Fruit fly (Drosophila melanogaster) whole organism, adult: ENCODE measurements around the gene Dmtn.

Source experiments
- CG11617 ChIP-seq: fragments of 200-800 bp; sonication (Bioruptor generic); optimal IDR thresholded peaks from 2 replicates; lab custom pipeline; 2017; ENCODE audit warnings: mild to moderate bottlenecking, missing biosample characterization, missing genetic modification reagents, missing genetic modification characterization
- CG7045 ChIP-seq: fragments of 200-800 bp; sonication (Bioruptor generic); optimal IDR thresholded peaks from 2 replicates; lab custom pipeline; 2017; ENCODE audit warnings: missing biosample characterization, mild to moderate bottlenecking, missing genetic modification characterization
- Hr96 ChIP-seq: fragments of 200-800 bp; sonication (Bioruptor generic); optimal IDR thresholded peaks from 2 replicates; lab custom pipeline; 2016; ENCODE audit warnings: missing biosample characterization, missing genetic modification characterization
- kay ChIP-seq: fragments of 200-800 bp; sonication (Bioruptor generic); peaks from one replicate; lab custom pipeline; 2016; ENCODE audit warnings: missing biosample characterization, missing genetic modification characterization, borderline replicate concordance

DNA sequence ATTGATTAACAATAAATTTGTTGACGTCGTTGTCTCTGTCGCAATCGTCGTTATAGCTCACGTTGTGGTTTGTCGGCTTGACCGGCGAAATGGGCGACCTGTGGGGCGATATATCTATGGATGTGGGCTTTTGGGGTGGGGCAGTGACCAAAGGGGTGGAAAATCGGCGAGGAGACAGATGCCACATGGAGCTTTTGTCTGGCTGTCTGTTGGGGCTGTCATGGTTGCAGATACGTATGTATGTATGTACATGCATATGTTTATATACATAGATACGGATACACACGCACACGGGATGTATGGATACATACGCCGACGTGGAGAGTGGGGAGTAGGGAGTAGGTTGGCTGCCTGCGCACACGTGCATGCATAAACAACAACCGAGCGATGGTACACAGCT is 29.5 kb upstream of the Dmtn start:
- TF ChIP-seq CG11617 (GFP tag; lab: Kevin White, UChicago) (no peak), CG7045 (GFP tag; lab: Kevin White, UChicago) (no peak), Hr96 (GFP tag; lab: Kevin White, UChicago) (no peak), kay (GFP tag; lab: Kevin White, UChicago) (no peak)
